Fruit fly (Drosophila melanogaster) whole organism, prepupa: ENCODE results near the gene CG14089.

ENCODE experiments used
- CG10631 ChIP-seq: fragments of 200-800 bp; sonication (Bioruptor generic); optimal IDR thresholded peaks from 2 replicates; lab custom pipeline; 2016; ENCODE audit warnings: missing biosample characterization, missing genetic modification characterization
- CG11294 ChIP-seq: fragments of 200-800 bp; sonication (Bioruptor generic); IDR thresholded peaks from 2 replicates; pipeline ENCODE4 v1.3.6; 2022; ENCODE audit warnings: missing biosample characterization, missing genetic modification characterization
- CG11902 ChIP-seq: fragments of 200-800 bp; sonication (Bioruptor generic); optimal IDR thresholded peaks from 3 replicates; lab custom pipeline; 2016; ENCODE audit warnings: missing biosample characterization, missing genetic modification characterization
- CG15336 ChIP-seq: fragments of 200-800 bp; sonication (Bioruptor generic); IDR thresholded peaks from 2 replicates; pipeline ENCODE4 v1.3.6; 2022; ENCODE audit warnings: missing biosample characterization, missing genetic modification characterization
- CG1621 ChIP-seq: fragments of 200-800 bp; sonication (Bioruptor generic); optimal IDR thresholded peaks from 3 replicates; lab custom pipeline; 2018; ENCODE audit warnings: missing biosample characterization, mild to moderate bottlenecking, missing genetic modification characterization
- CG16779 ChIP-seq: fragments of 200-800 bp; sonication (Bioruptor generic); optimal IDR thresholded peaks from 3 replicates; lab custom pipeline; 2017; ENCODE audit warnings: missing biosample characterization, mild to moderate bottlenecking, missing genetic modification characterization
- CG3032 ChIP-seq: fragments of 200-800 bp; optimal IDR thresholded peaks from 2 replicates; lab custom pipeline; 2019; ENCODE audit warnings: missing biosample characterization, mild to moderate bottlenecking, missing genetic modification characterization, moderate library complexity
- CG31627 ChIP-seq: fragments of 200-800 bp; sonication (Bioruptor generic); optimal IDR thresholded peaks from 3 replicates; lab custom pipeline; 2016; ENCODE audit warnings: missing biosample characterization, missing genetic modification characterization
- CG32006 ChIP-seq: fragments of 200-800 bp; sonication (Bioruptor generic); optimal IDR thresholded peaks from 3 replicates; lab custom pipeline; 2017; ENCODE audit warnings: missing biosample characterization, mild to moderate bottlenecking, missing genetic modification characterization
- CG34406 ChIP-seq: fragments of 200-800 bp; sonication (Bioruptor generic); optimal IDR thresholded peaks from 3 replicates; lab custom pipeline; 2016; ENCODE audit warnings: missing biosample characterization, missing genetic modification characterization
- CG4318 ChIP-seq: fragments of 200-800 bp; sonication (Bioruptor generic); optimal IDR thresholded peaks from 3 replicates; lab custom pipeline; 2017; ENCODE audit warnings: missing biosample characterization, mild to moderate bottlenecking, missing genetic modification characterization
- CG6163 ChIP-seq: fragments of 200-800 bp; sonication (Bioruptor generic); IDR thresholded peaks from 3 replicates; pipeline ENCODE4 v1.3.6; 2022; ENCODE audit warnings: missing biosample characterization, missing genetic modification characterization
- CG6276 ChIP-seq: fragments of 200-800 bp; sonication (Bioruptor generic); optimal IDR thresholded peaks from 2 replicates; lab custom pipeline; 2017; ENCODE audit warnings: missing biosample characterization, mild to moderate bottlenecking, missing genetic modification characterization
- CG6792 ChIP-seq: fragments of 200-800 bp; sonication (Bioruptor generic); optimal IDR thresholded peaks from 3 replicates; lab custom pipeline; 2016; ENCODE audit warnings: missing biosample characterization, missing genetic modification characterization
- CG6808 ChIP-seq: fragments of 200-800 bp; sonication (Bioruptor generic); optimal IDR thresholded peaks from 3 replicates; lab custom pipeline; 2017; ENCODE audit warnings: missing biosample characterization, missing genetic modification characterization, mild to moderate bottlenecking, moderate library complexity, missing genetic modification reagents
- CG6854 ChIP-seq: fragments of 200-800 bp; sonication (Bioruptor generic); optimal IDR thresholded peaks from 2 replicates; lab custom pipeline; 2017; ENCODE audit warnings: missing biosample characterization, mild to moderate bottlenecking, missing genetic modification characterization
- CG7368 ChIP-seq: fragments of 200-800 bp; sonication (Bioruptor generic); optimal IDR thresholded peaks from 3 replicates; lab custom pipeline; 2016; ENCODE audit warnings: missing biosample characterization, missing genetic modification characterization
- CG8119 ChIP-seq: fragments of 200-800 bp; sonication (Bioruptor generic); IDR thresholded peaks from 3 replicates; pipeline ENCODE4 v1.3.6; 2022; ENCODE audit warnings: missing biosample characterization, missing genetic modification characterization
- CG8319 ChIP-seq: fragments of 200-800 bp; sonication (Bioruptor generic); optimal IDR thresholded peaks from 3 replicates; lab custom pipeline; 2016; ENCODE audit warnings: missing biosample characterization, missing genetic modification characterization
- CG8632 ChIP-seq: fragments of 200-800 bp; sonication (Bioruptor generic); optimal IDR thresholded peaks from 3 replicates; lab custom pipeline; 2016; ENCODE audit warnings: missing biosample characterization, missing genetic modification characterization
- CG9139 ChIP-seq: fragments of 200-800 bp; sonication (Bioruptor generic); optimal IDR thresholded peaks from 3 replicates; lab custom pipeline; 2017; ENCODE audit warnings: missing biosample characterization, mild to moderate bottlenecking, missing genetic modification characterization
- Eip75B ChIP-seq: fragments of 200-800 bp; sonication (Bioruptor generic); optimal IDR thresholded peaks from 3 replicates; lab custom pipeline; 2016; ENCODE audit warnings: missing biosample characterization, missing genetic modification characterization
- Eip78C ChIP-seq: fragments of 200-800 bp; sonication (Bioruptor generic); peaks from one replicate; lab custom pipeline; 2016; ENCODE audit warnings: missing biosample characterization, missing genetic modification characterization
- Ets21C ChIP-seq: fragments of 200-800 bp; sonication (Bioruptor generic); optimal IDR thresholded peaks from 3 replicates; lab custom pipeline; 2016; ENCODE audit warnings: missing biosample characterization, missing genetic modification characterization
- Ets96B ChIP-seq: fragments of 200-800 bp; optimal IDR thresholded peaks from 2 replicates; lab custom pipeline; 2019; ENCODE audit warnings: missing biosample characterization, mild to moderate bottlenecking, missing genetic modification characterization, moderate library complexity
- Gug ChIP-seq: fragments of 200-800 bp; sonication (Bioruptor generic); IDR thresholded peaks from 2 replicates; pipeline ENCODE4 v1.3.6; 2022; ENCODE audit warnings: missing biosample characterization, missing genetic modification characterization
- Hr38 ChIP-seq: sonication (Bioruptor generic); optimal IDR thresholded peaks from 2 replicates; lab custom pipeline; 2016; ENCODE audit warnings: missing biosample characterization, missing genetic modification characterization
- Hr39 ChIP-seq: fragments of 200-800 bp; sonication (Bioruptor generic); optimal IDR thresholded peaks from 2 replicates; lab custom pipeline; 2016; ENCODE audit warnings: missing biosample characterization, missing genetic modification characterization
- Hr4 ChIP-seq: fragments of 200-800 bp; sonication (Bioruptor generic); optimal IDR thresholded peaks from 3 replicates; lab custom pipeline; 2016; ENCODE audit warnings: missing biosample characterization, missing genetic modification characterization
- Lpt ChIP-seq: fragments of 200-800 bp; sonication (Bioruptor generic); optimal IDR thresholded peaks from 3 replicates; lab custom pipeline; 2016; ENCODE audit warnings: missing biosample characterization, missing genetic modification characterization
- Met ChIP-seq: fragments of 200-800 bp; sonication (Bioruptor generic); optimal IDR thresholded peaks from 3 replicates; lab custom pipeline; 2016; ENCODE audit warnings: missing biosample characterization, missing genetic modification characterization
- Smox ChIP-seq: fragments of 200-800 bp; sonication (Bioruptor generic); optimal IDR thresholded peaks from 3 replicates; lab custom pipeline; 2016; ENCODE audit warnings: missing biosample characterization, missing genetic modification characterization
- Sox102F ChIP-seq: fragments of 200-800 bp; sonication (Bioruptor generic); optimal IDR thresholded peaks from 2 replicates; lab custom pipeline; 2016; ENCODE audit warnings: missing biosample characterization, mild to moderate bottlenecking, missing genetic modification characterization
- Sox14 ChIP-seq: fragments of 200-800 bp; sonication (Bioruptor generic); optimal IDR thresholded peaks from 3 replicates; lab custom pipeline; 2016; ENCODE audit warnings: missing biosample characterization, missing genetic modification characterization
- Sox15 ChIP-seq: fragments of 200-800 bp; sonication (Bioruptor generic); optimal IDR thresholded peaks from 3 replicates; lab custom pipeline; 2016; ENCODE audit warnings: missing biosample characterization, missing genetic modification characterization
- achi ChIP-seq: fragments of 200-800 bp; sonication (Bioruptor generic); optimal IDR thresholded peaks from 3 replicates; lab custom pipeline; 2016; ENCODE audit warnings: missing biosample characterization, missing genetic modification characterization
- acj6 ChIP-seq: fragments of 200-800 bp; sonication (Bioruptor generic); optimal IDR thresholded peaks from 3 replicates; lab custom pipeline; 2016; ENCODE audit warnings: missing biosample characterization, missing genetic modification characterization
- eg ChIP-seq: fragments of 200-800 bp; sonication (Bioruptor generic); IDR thresholded peaks from 3 replicates; pipeline ENCODE4 v1.3.6; 2022; ENCODE audit warnings: missing biosample characterization, missing genetic modification characterization
- fd59A ChIP-seq: fragments of 200-800 bp; sonication (Bioruptor generic); optimal IDR thresholded peaks from 2 replicates; lab custom pipeline; 2017; ENCODE audit warnings: missing biosample characterization, mild to moderate bottlenecking, missing genetic modification characterization, missing genetic modification reagents
- fd85E ChIP-seq: fragments of 200-800 bp; sonication (Bioruptor generic); optimal IDR thresholded peaks from 3 replicates; lab custom pipeline; 2016; ENCODE audit warnings: missing biosample characterization, missing genetic modification characterization
- lz ChIP-seq: fragments of 200-800 bp; sonication (Bioruptor generic); optimal IDR thresholded peaks from 3 replicates; lab custom pipeline; 2016; ENCODE audit warnings: missing biosample characterization, missing genetic modification characterization
- net ChIP-seq: fragments of 200-800 bp; sonication (Bioruptor generic); optimal IDR thresholded peaks from 3 replicates; lab custom pipeline; 2016; ENCODE audit warnings: missing biosample characterization, missing genetic modification characterization
- pdm3 ChIP-seq: fragments of 200-800 bp; sonication (Bioruptor generic); optimal IDR thresholded peaks from 3 replicates; lab custom pipeline; 2016; ENCODE audit warnings: missing biosample characterization, missing genetic modification characterization
- svp ChIP-seq: fragments of 200-800 bp; sonication (Bioruptor generic); peaks from one replicate; lab custom pipeline; 2016; ENCODE audit warnings: missing biosample characterization, missing genetic modification characterization
- topi ChIP-seq: fragments of 200-800 bp; sonication (Bioruptor generic); optimal IDR thresholded peaks from 3 replicates; lab custom pipeline; 2016; ENCODE audit warnings: missing biosample characterization, missing genetic modification characterization

CG14089 gene

DNA sequence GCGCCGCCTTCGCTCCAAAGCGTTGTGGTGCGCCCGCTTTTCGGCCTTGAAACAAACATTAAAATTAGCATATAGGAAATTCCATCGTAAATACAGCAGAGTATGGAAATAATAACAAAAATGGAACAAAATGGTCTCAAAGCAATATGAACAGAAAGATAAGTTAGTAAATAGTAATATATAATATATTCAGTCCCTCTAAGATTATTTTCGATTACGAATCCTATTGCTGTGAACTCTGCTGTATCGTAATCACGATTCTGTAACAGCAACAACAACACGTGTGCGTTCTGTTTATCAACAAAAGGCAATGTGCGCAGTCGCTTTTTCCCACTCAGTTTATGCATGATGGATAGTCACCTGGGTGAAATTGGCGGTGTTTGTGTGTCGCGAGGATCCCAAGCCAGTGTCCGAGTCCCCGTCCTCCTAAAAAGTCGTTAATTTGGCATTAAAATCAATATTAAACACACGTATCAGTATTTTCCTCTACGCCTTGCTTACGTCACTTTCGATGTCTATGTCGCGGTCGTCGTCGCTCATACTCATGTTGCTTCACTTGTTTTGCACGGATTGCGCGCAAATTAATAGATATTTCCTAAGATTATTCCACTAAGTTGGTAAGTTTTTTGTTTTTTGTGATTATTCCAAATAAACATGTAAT lies 17.0 kb downstream of the CG14089 start, which contains the start of the genes CG42374 and Mettl5 (continued):
- TF ChIP-seq Ets21C (no peak), CG11902 (no peak), CG16779 (tag; lab: Kevin White, UChicago) (no peak), Hr38 (GFP tag; lab: Kevin White, UChicago) (no peak), CG8632 (GFP tag; lab: Kevin White, UChicago) (peak; percentile 12), CG6163 (GFP tag; lab: Robert Waterston, UW) (peak; percentile 32; the same call in 1 of the 3 replicates), topi (GFP tag; lab: Kevin White, UChicago) (peak; percentile 13), CG31627 (no peak), Gug (no peak; the same call in 1 of the 2 replicates), CG8119 (peak; percentile 67; the same call in 2 of the 3 replicates), Hr39 (no peak), CG6792 (GFP tag; lab: Kevin White, UChicago) (peak; percentile 28), acj6 (peak; percentile 38), CG11294 (GFP tag; lab: Robert Waterston, UW) (0 out of 2 replicates have a peak, but pooled peaks have one; percentile 24), Eip75B (GFP tag; lab: Kevin White, UChicago) (no peak), fd59A (GFP tag; lab: Kevin White, UChicago) (no peak), Met (peak; percentile 50), CG3032 (tag; lab: Kevin White, UChicago) (peak; percentile 41), CG4318 (GFP tag; lab: Kevin White, UChicago) (no peak)

DNA sequence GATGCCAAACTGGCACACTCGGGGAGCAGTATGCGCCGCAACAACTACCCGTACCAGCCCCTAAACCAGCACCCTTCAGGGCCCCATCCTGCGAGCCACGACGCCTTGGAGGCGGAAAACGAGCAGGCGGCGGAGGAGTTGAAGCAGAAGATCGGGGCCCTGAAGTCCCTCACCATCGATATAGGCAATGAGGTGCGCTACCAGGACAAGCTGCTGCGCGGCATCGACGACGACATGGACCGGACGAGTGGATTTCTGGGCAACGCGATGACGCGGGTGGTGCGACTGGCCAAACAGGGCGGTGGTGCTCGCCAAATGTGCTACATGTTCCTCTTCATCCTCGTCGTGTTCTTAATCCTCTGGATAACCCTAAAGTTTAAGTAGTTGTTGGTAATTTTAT lies 18.9 kb downstream of the CG14089 start:
- TF ChIP-seq CG1621 (tag; lab: Kevin White, UChicago) (no peak), CG3032 (tag; lab: Kevin White, UChicago) (no peak), Ets96B (no peak), pdm3 (GFP tag; lab: Kevin White, UChicago) (no peak), CG8319 (no peak), CG6163 (GFP tag; lab: Robert Waterston, UW) (peak; percentile 14; the same call in 1 of the 3 replicates)

DNA sequence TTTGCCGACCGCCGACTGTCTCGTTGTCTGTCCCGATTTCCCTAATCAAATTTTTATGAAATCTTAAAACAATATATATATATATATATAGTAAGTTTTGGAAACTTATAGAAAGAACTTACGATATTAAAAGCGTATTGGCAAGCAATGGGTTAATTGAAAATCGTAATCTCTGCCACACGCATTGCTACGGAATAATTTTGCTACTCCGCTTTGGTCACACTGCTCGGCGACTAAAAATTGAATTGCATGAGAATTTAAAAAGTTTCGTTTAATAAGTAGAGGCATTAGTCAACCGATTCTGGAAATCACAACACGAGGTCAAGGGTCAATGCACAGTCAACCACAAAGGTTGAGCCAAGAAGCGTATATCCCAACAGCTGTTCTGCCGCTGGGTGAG lies 19.4 kb downstream of the CG14089 start, which contains the start of gene Bet1:
TSS of gene Bet1 (plus strand) at position 182 of the 400 bp plus-strand sequence.
- TF ChIP-seq Sox14: no peak
- TF ChIP-seq CG15336 (GFP tag; lab: Robert Waterston, UW): no peak
- peak; percentile 3 for TF ChIP-seq CG8632 (GFP tag; lab: Kevin White, UChicago)
- TF ChIP-seq CG32006 (GFP tag; lab: Kevin White, UChicago): peak; percentile 26
- peak; percentile 33 for TF ChIP-seq svp
- TF ChIP-seq Eip78C (GFP tag; lab: Kevin White, UChicago): peak; percentile 31
- TF ChIP-seq topi (GFP tag; lab: Kevin White, UChicago): no peak
- TF ChIP-seq CG3032 (tag; lab: Kevin White, UChicago): peak; percentile 19
- no peak for TF ChIP-seq CG16779 (tag; lab: Kevin White, UChicago)
- no peak for TF ChIP-seq acj6
- no peak for TF ChIP-seq fd85E
- TF ChIP-seq achi (GFP tag; lab: Kevin White, UChicago): peak; percentile 1
- TF ChIP-seq net (GFP tag; lab: Kevin White, UChicago): no peak

DNA sequence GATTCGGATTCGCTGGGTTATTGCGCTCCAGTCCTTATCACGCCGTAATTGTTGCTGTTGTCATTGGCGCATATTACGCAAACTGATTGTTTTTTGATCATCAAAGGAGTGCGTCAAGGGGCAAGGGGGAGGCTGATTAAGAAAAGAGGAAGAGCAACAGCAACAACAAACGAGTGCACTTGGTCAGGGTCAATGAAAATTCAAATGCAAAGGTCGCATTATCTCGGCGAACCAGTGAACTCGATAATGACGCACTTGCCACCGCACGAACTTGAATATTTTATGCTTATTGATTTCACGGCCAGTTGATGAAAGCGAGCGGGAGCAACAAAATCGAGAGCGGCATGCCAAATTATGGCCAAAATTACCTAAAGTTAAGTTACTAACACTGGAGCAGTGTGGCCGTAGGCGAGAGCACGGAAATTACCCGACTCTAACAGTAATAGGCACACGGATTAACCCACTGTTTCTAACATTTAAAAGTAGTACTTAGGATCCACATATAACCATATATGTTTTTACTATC lies 20.3 kb downstream of the CG14089 start, which contains the start of gene nes:
TSS of gene nes (minus strand) at position 402 of the 526 bp plus-strand sequence.
- TF ChIP-seq Lpt (no peak), Sox15 (no peak), CG34406 (no peak), CG4318 (GFP tag; lab: Kevin White, UChicago) (no peak), fd85E (no peak), CG6808 (no peak), CG11294 (GFP tag; lab: Robert Waterston, UW) (no peak), CG1621 (tag; lab: Kevin White, UChicago) (no peak), lz (GFP tag; lab: Kevin White, UChicago) (no peak), CG6276 (no peak), CG10631 (GFP tag; lab: Kevin White, UChicago) (no peak), CG3032 (tag; lab: Kevin White, UChicago) (no peak), Hr4 (GFP tag; lab: Kevin White, UChicago) (no peak), CG8319 (no peak), svp (peak; percentile 98), eg (GFP tag; lab: Robert Waterston, UW) (peak; percentile 25; the same call in 1 of the 3 replicates), CG7368 (no peak), Sox102F (GFP tag; lab: Kevin White, UChicago) (no peak), CG16779 (tag; lab: Kevin White, UChicago) (no peak), CG9139 (GFP tag; lab: Kevin White, UChicago) (no peak), Met (no peak), acj6 (no peak), CG6854 (GFP tag; lab: Kevin White, UChicago) (peak; percentile 54), topi (GFP tag; lab: Kevin White, UChicago) (no peak), Smox (GFP tag; lab: Kevin White, UChicago) (no peak)
